Fruit fly (Drosophila melanogaster) whole organism, embryonic: ENCODE data around the gene CG6409.

Source experiments
- ATbp ChIP-seq: fragments of 200-800 bp; sonication (Bioruptor generic); optimal IDR thresholded peaks from 2 replicates; lab custom pipeline; 2017; ENCODE audit warnings: missing biosample characterization, mild to moderate bottlenecking, missing genetic modification characterization, missing genetic modification reagents
- Bdp1 ChIP-seq: fragments of 200-800 bp; sonication (Bioruptor generic); optimal IDR thresholded peaks from 3 replicates; lab custom pipeline; 2016; ENCODE audit warnings: missing biosample characterization, missing genetic modification characterization
- BtbVII ChIP-seq: fragments of 200-800 bp; sonication (Bioruptor generic); optimal IDR thresholded peaks from 3 replicates; lab custom pipeline; 2017; ENCODE audit warnings: missing biosample characterization, mild to moderate bottlenecking, missing genetic modification characterization
- CG10267 ChIP-seq: fragments of 200-800 bp; sonication (Bioruptor generic); optimal IDR thresholded peaks from 2 replicates; lab custom pipeline; 2018; ENCODE audit warnings: missing biosample characterization, mild to moderate bottlenecking, missing genetic modification characterization, moderate library complexity
- CG10431 ChIP-seq: fragments of 200-800 bp; sonication (Bioruptor generic); optimal IDR thresholded peaks from 3 replicates; lab custom pipeline; 2018; ENCODE audit warnings: missing biosample characterization, mild to moderate bottlenecking, missing genetic modification characterization
- CG10959 ChIP-seq: fragments of 200-800 bp; sonication (Bioruptor generic); IDR thresholded peaks from 2 replicates; pipeline ENCODE4 v1.3.6; 2022; ENCODE audit warnings: missing biosample characterization, missing genetic modification characterization
- CG11085 ChIP-seq: fragments of 200-800 bp; sonication (Bioruptor generic); IDR thresholded peaks from 2 replicates; pipeline ENCODE4 v1.3.6; 2022; ENCODE audit warnings: missing biosample characterization, missing genetic modification characterization
- CG1233 ChIP-seq: fragments of 200-800 bp; sonication (Bioruptor generic); optimal IDR thresholded peaks from 4 replicates; lab custom pipeline; 2018; ENCODE audit warnings: missing biosample characterization, mild to moderate bottlenecking, missing genetic modification characterization
- CG13424 ChIP-seq: fragments of 200-800 bp; sonication (Bioruptor generic); optimal IDR thresholded peaks from 2 replicates; lab custom pipeline; 2019; ENCODE audit warnings: missing biosample characterization, mild to moderate bottlenecking, missing genetic modification characterization, moderate library complexity
- CG13775 ChIP-seq: fragments of 200-800 bp; sonication (Bioruptor generic); optimal IDR thresholded peaks from 3 replicates; lab custom pipeline; 2017; ENCODE audit warnings: missing biosample characterization, mild to moderate bottlenecking, missing genetic modification characterization
- CG1602 ChIP-seq: fragments of 200-800 bp; sonication (Bioruptor generic); optimal IDR thresholded peaks from 3 replicates; lab custom pipeline; 2016; ENCODE audit warnings: missing biosample characterization, missing genetic modification characterization
- CG17328 ChIP-seq: fragments of 200-800 bp; sonication (Bioruptor generic); IDR thresholded peaks from 2 replicates; pipeline ENCODE4 v1.3.6; 2022; ENCODE audit warnings: missing biosample characterization, missing genetic modification characterization
- CG18011 ChIP-seq: fragments of 200-800 bp; sonication (Bioruptor generic); optimal IDR thresholded peaks from 2 replicates; lab custom pipeline; 2017; ENCODE audit warnings: missing biosample characterization, missing genetic modification characterization, mild to moderate bottlenecking, moderate library complexity, missing genotype
- CG1832 ChIP-seq: fragments of 200-800 bp; sonication (Bioruptor generic); optimal IDR thresholded peaks from 2 replicates; lab custom pipeline; 2017; ENCODE audit warnings: missing biosample characterization, mild to moderate bottlenecking, missing genetic modification characterization, inconsistent platforms
- CG18599 ChIP-seq: fragments of 200-800 bp; sonication (Bioruptor generic); optimal IDR thresholded peaks from 3 replicates; lab custom pipeline; 2017; ENCODE audit warnings: missing biosample characterization, missing genetic modification characterization, mild to moderate bottlenecking, moderate library complexity, missing genetic modification reagents
- CG2199 ChIP-seq: fragments of 200-800 bp; sonication (Bioruptor generic); IDR thresholded peaks from 3 replicates; pipeline ENCODE4 v1.3.6; 2022; ENCODE audit warnings: missing biosample characterization, missing genetic modification characterization
- CG3065 ChIP-seq: fragments of 200-800 bp; sonication (Bioruptor generic); optimal IDR thresholded peaks from 2 replicates; lab custom pipeline; 2016; ENCODE audit warnings: missing biosample characterization, missing genetic modification characterization
- CG34224 ChIP-seq: fragments of 200-800 bp; sonication (Bioruptor generic); IDR thresholded peaks from 3 replicates; pipeline ENCODE4 v1.3.6; 2022; ENCODE audit warnings: missing biosample characterization, missing genetic modification characterization; ENCODE audit not compliant: partially characterized antibody
- CG3726 ChIP-seq: fragments of 200-800 bp; sonication (Bioruptor generic); IDR thresholded peaks from 3 replicates; pipeline ENCODE4, ENCODE4 v1.3.6; 2022; ENCODE audit warnings: missing biosample characterization, missing genetic modification characterization
- CG42726 ChIP-seq: fragments of 200-800 bp; sonication (Bioruptor generic); IDR thresholded peaks from 2 replicates; pipeline ENCODE4 v1.3.6; 2022; ENCODE audit warnings: missing biosample characterization, missing genetic modification characterization; ENCODE audit not compliant: partially characterized antibody
- CG4328 ChIP-seq: fragments of 200-800 bp; sonication (Bioruptor generic); optimal IDR thresholded peaks from 3 replicates; lab custom pipeline; 2017; ENCODE audit warnings: missing biosample characterization, missing genetic modification reagents, missing genetic modification characterization
- CG8359 ChIP-seq: fragments of 200-800 bp; sonication (Bioruptor generic); optimal IDR thresholded peaks from 2 replicates; lab custom pipeline; 2017; ENCODE audit warnings: missing biosample characterization, mild to moderate bottlenecking, missing genetic modification characterization, borderline replicate concordance
- Deaf1 ChIP-seq: fragments of 200-800 bp; optimal IDR thresholded peaks from 3 replicates; lab custom pipeline; 2019; ENCODE audit warnings: missing biosample characterization, mild to moderate bottlenecking, missing genetic modification characterization, moderate library complexity
- Dref ChIP-seq: fragments of 200-800 bp; sonication (Bioruptor generic); IDR thresholded peaks from 2 replicates; pipeline ENCODE4 v1.3.6; 2022; ENCODE audit warnings: missing biosample characterization, missing genetic modification characterization
- Fer3 ChIP-seq: fragments of 200-800 bp; sonication (Bioruptor generic); optimal IDR thresholded peaks from 2 replicates; lab custom pipeline; 2018; ENCODE audit warnings: missing biosample characterization, mild to moderate bottlenecking, missing genetic modification characterization, moderate library complexity
- HHEX ChIP-seq: fragments of 200-800 bp; sonication (Bioruptor generic); optimal IDR thresholded peaks from 3 replicates; lab custom pipeline; 2017; ENCODE audit warnings: missing biosample characterization, mild to moderate bottlenecking, missing genetic modification characterization, missing genetic modification reagents
- HLH4C ChIP-seq: fragments of 200-800 bp; sonication (Bioruptor generic); IDR thresholded peaks from 3 replicates; pipeline ENCODE4 v1.3.6; 2022; ENCODE audit warnings: missing biosample characterization, missing genetic modification characterization; ENCODE audit not compliant: partially characterized antibody
- Hmr ChIP-seq: fragments of 200-800 bp; sonication (Bioruptor generic); optimal IDR thresholded peaks from 3 replicates; lab custom pipeline; 2017; ENCODE audit warnings: mild to moderate bottlenecking, missing biosample characterization, missing genetic modification reagents, missing genetic modification characterization
- Hr3 ChIP-seq: fragments of 200-800 bp; sonication (Bioruptor generic); optimal IDR thresholded peaks from 3 replicates; lab custom pipeline; 2016; ENCODE audit warnings: missing biosample characterization, missing genetic modification characterization
- Med ChIP-seq: fragments of 200-800 bp; sonication (Bioruptor generic); peaks from one replicate; lab custom pipeline; 2016; ENCODE audit warnings: missing biosample characterization, missing genetic modification characterization, mild to moderate bottlenecking, inconsistent platforms, moderate library complexity
- NC2α ChIP-seq: fragments of 200-800 bp; sonication (Bioruptor generic); optimal IDR thresholded peaks from 2 replicates; lab custom pipeline; 2016; ENCODE audit warnings: missing biosample characterization, missing genetic modification characterization
- Ravus ChIP-seq: fragments of 200-800 bp; sonication (Bioruptor generic); IDR thresholded peaks from 2 replicates; pipeline ENCODE4 v1.3.6; 2022; ENCODE audit warnings: missing biosample characterization, missing genetic modification characterization
- Six4 ChIP-seq: fragments of 200-800 bp; sonication (Bioruptor generic); optimal IDR thresholded peaks from 2 replicates; lab custom pipeline; 2016; ENCODE audit warnings: missing biosample characterization, missing genetic modification characterization
- Ssrp ChIP-seq: fragments of 200-800 bp; sonication (Bioruptor generic); optimal IDR thresholded peaks from 2 replicates; lab custom pipeline; 2018; ENCODE audit warnings: missing biosample characterization, mild to moderate bottlenecking, missing genetic modification characterization, moderate library complexity
- ato ChIP-seq: fragments of 200-800 bp; sonication (Bioruptor generic); IDR thresholded peaks from 2 replicates; pipeline ENCODE4 v1.3.6; 2022; ENCODE audit warnings: missing biosample characterization, missing genetic modification characterization; ENCODE audit not compliant: partially characterized antibody
- bsh ChIP-seq, 2 experiments: fragments of 200-800 bp; sonication (Bioruptor generic); optimal IDR thresholded peaks; 2 replicates each; lab custom pipeline; 2017 to 2018; ENCODE audit warnings: mild to moderate bottlenecking in 2 of 2, missing biosample characterization in 2 of 2, missing genetic modification characterization in 2 of 2, moderate library complexity in 1 of 2
- chif ChIP-seq, 2 experiments: fragments of 200-800 bp; sonication (Bioruptor generic); optimal IDR thresholded peaks; 3 replicates each; lab custom pipeline; 2016; ENCODE audit warnings: missing biosample characterization in 2 of 2, missing genetic modification characterization in 2 of 2
- dm ChIP-seq: fragments of 200-800 bp; sonication (Bioruptor generic); optimal IDR thresholded peaks from 3 replicates; lab custom pipeline; 2016; ENCODE audit warnings: missing biosample characterization, missing genetic modification characterization
- esg ChIP-seq: fragments of 200-800 bp; sonication (Bioruptor generic); conservative IDR thresholded peaks from 2 replicates; pipeline ENCODE4 v1.3.6; 2022; ENCODE audit warnings: missing biosample characterization, missing genetic modification characterization
- lola ChIP-seq, 3 experiments: fragments of >200 bp in 2 of 3; fragments of 200-800 bp in 1 of 3; sonication (Bioruptor generic) in 1 of 3; optimal IDR thresholded peaks; 2 replicates each; lab custom pipeline; 2017 to 2019; ENCODE audit warnings: missing biosample characterization in 3 of 3, missing genetic modification characterization in 3 of 3, mild to moderate bottlenecking in 1 of 3, moderate library complexity in 1 of 3
- pan ChIP-seq, 4 experiments: fragments of >200 bp in 3 of 4; fragments of 200-800 bp in 1 of 4; sonication (Bioruptor generic) in 1 of 4; optimal IDR thresholded peaks in 3 of 4; IDR thresholded peaks in 1 of 4; 2 replicates each; pipeline versions ENCODE4 v1.3.6 to Lab custom; 2017 to 2022; ENCODE audit warnings: missing biosample characterization in 2 of 4, missing genetic modification characterization in 2 of 4, mixed read lengths in 1 of 4
- ranshi ChIP-seq: fragments of 200-800 bp; sonication (Bioruptor generic); IDR thresholded peaks from 2 replicates; pipeline ENCODE4 v1.3.6; 2022; ENCODE audit warnings: missing biosample characterization, missing genetic modification characterization
- ro ChIP-seq: fragments of 200-800 bp; sonication (Bioruptor generic); IDR thresholded peaks from 2 replicates; pipeline ENCODE4 v1.3.6; 2022; ENCODE audit warnings: missing biosample characterization, missing genetic modification characterization
- slp2 ChIP-seq: fragments of 200-800 bp; sonication (Bioruptor generic); optimal IDR thresholded peaks from 2 replicates; lab custom pipeline; 2016; ENCODE audit warnings: missing biosample characterization, missing genetic modification characterization
- usp ChIP-seq: fragments of >200 bp; optimal IDR thresholded peaks from 2 replicates; lab custom pipeline; 2017; ENCODE audit warnings: missing biosample characterization, missing genetic modification characterization
- zen2 ChIP-seq: fragments of 200-800 bp; sonication (Bioruptor generic); IDR thresholded peaks from 3 replicates; pipeline ENCODE4 v1.3.6; 2022; ENCODE audit warnings: missing biosample characterization, missing genetic modification characterization; ENCODE audit not compliant: partially characterized antibody

Gene CG6409

dm6 chr3L:10844548-10845530, 37.3 kb downstream of the CG6409 start (continued):
- TF ChIP-seq CG42726, result no peak; the same call in 1 of the 2 replicates
- no peak for TF ChIP-seq ranshi (GFP tag; lab: Robert Waterston, UW)
- TF ChIP-seq CG10959, result no peak
- TF ChIP-seq usp (GFP tag; lab: Kevin White, UChicago), result no peak
- no peak for TF ChIP-seq Deaf1
- TF ChIP-seq bsh (GFP tag; optimal IDR thresholded peaks at IDR 0.05; lab: Kevin White, UChicago), result peak in 1 of 2 experiments; percentile 62
- TF ChIP-seq lola (GFP tag; optimal IDR thresholded peaks at IDR 0.05; lab: Kevin White, UChicago), result peak in 1 of 3 experiments; percentile 79
- TF ChIP-seq CG13424 (tag; lab: Kevin White, UChicago), result peak; percentile 38
- TF ChIP-seq CG11085 (GFP tag; lab: Robert Waterston, UW), result no peak
- TF ChIP-seq Dref, result no peak
- TF ChIP-seq HLH4C (GFP tag; lab: Robert Waterston, UW), result no peak
- TF ChIP-seq CG1602 (GFP tag; lab: Kevin White, UChicago), result peak; percentile 3
- TF ChIP-seq Six4 (GFP tag; lab: Kevin White, UChicago), result no peak
- TF ChIP-seq Ssrp (tag; lab: Kevin White, UChicago), result peak; percentile 67
- no peak for TF ChIP-seq CG34224 (GFP tag; lab: Robert Waterston, UW)
- TF ChIP-seq Fer3 (tag; lab: Kevin White, UChicago), result no peak
- no peak for TF ChIP-seq zen2

DNA sequence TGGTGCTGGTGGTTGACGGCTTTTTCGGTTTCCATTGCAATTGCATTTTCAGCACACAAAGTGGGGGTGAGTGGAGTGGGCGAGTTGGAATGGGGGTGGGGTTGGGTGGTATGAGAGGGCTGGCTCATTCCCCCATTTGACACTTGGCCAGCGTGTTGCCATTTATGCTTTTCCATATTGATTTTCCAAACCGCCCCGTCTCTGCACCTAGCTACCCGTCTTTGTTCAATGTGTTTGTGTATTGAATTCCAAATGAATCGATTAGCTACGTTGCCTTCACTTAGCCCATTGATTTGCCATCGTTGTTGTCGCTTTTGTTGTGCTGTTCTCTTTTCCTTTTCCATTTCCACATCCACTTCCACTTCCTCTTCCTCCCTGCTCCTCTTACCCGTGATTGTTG, 38.5 kb downstream of the CG6409 start:
- TF ChIP-seq usp (GFP tag; lab: Kevin White, UChicago), result no peak
- TF ChIP-seq CG18011 (GFP tag; lab: Kevin White, UChicago), result no peak
- no peak for TF ChIP-seq CG8359 (GFP tag; lab: Kevin White, UChicago)
- TF ChIP-seq ato, result no peak
- TF ChIP-seq HHEX, result no peak
- TF ChIP-seq CG4328, result no peak
- no peak for TF ChIP-seq pan (optimal IDR thresholded peaks at IDR 0.05; lab: Kevin White, UChicago)
- peak in 1 of 2 experiments; percentile 1 for TF ChIP-seq pan (GFP tag; optimal IDR thresholded peaks at IDR 0.05 in 1 of 2, IDR thresholded peaks at IDR 0.05 in 1 of 2)
- no peak for TF ChIP-seq Ravus (GFP tag; lab: Robert Waterston, UW)
- no peak for TF ChIP-seq BtbVII (GFP tag; lab: Kevin White, UChicago)
- TF ChIP-seq CG3726 (GFP tag; lab: Robert Waterston, UW), result no peak
- TF ChIP-seq NC2α, result no peak
- no peak for TF ChIP-seq ro
- no peak for TF ChIP-seq Hr3 (GFP tag; lab: Kevin White, UChicago)
- peak; percentile 60; the same call in 2 of the 3 replicates for TF ChIP-seq CG2199 (GFP tag; lab: Robert Waterston, UW)
- no peak for TF ChIP-seq slp2 (GFP tag; lab: Kevin White, UChicago)
- no peak for TF ChIP-seq Hmr (GFP tag; lab: Kevin White, UChicago)
- TF ChIP-seq CG10267, result no peak
- TF ChIP-seq Bdp1 (GFP tag; lab: Kevin White, UChicago), result no peak
- TF ChIP-seq ATbp (GFP tag; lab: Kevin White, UChicago), result no peak
- TF ChIP-seq esg (GFP tag; lab: Robert Waterston, UW), result no peak
- no peak for TF ChIP-seq CG13775
- no peak for TF ChIP-seq CG17328 (GFP tag; lab: Robert Waterston, UW)
- no peak for TF ChIP-seq CG1233 (GFP tag; lab: Kevin White, UChicago)
- TF ChIP-seq chif (GFP tag; optimal IDR thresholded peaks at IDR 0.05; lab: Kevin White, UChicago), result no peak
- no peak for TF ChIP-seq dm (GFP tag; lab: Kevin White, UChicago)
- TF ChIP-seq Ssrp (tag; lab: Kevin White, UChicago), result no peak
- TF ChIP-seq CG10431, result no peak
- TF ChIP-seq CG10959, result 0 out of 2 replicates have a peak, but pooled peaks have one; percentile 0
- TF ChIP-seq CG1832 (GFP tag; lab: Kevin White, UChicago), result no peak
- TF ChIP-seq Med, result no peak
- TF ChIP-seq CG3065 (GFP tag; lab: Kevin White, UChicago), result no peak
- TF ChIP-seq CG18599 (GFP tag; lab: Kevin White, UChicago), result no peak
